Fruit fly (Drosophila melanogaster) whole organism, embryonic: Measurements from ENCODE around the gene CG6511.

ENCODE experiments used
- Asciz ChIP-seq: fragments of 200-800 bp; sonication (Bioruptor generic); optimal IDR thresholded peaks from 2 replicates; lab custom pipeline; 2017; ENCODE audit warnings: missing biosample characterization, mild to moderate bottlenecking, missing genetic modification characterization, missing genetic modification reagents
- CG10565 ChIP-seq: fragments of 200-800 bp; sonication (Bioruptor generic); optimal IDR thresholded peaks from 3 replicates; lab custom pipeline; 2016; ENCODE audit warnings: missing biosample characterization, mild to moderate bottlenecking, missing genetic modification characterization
- CG14050 ChIP-seq: fragments of 200-800 bp; sonication (Bioruptor generic); IDR thresholded peaks from 3 replicates; pipeline ENCODE4 v1.3.6; 2022; ENCODE audit warnings: missing biosample characterization, missing genetic modification characterization
- CG15269 ChIP-seq: fragments of 200-800 bp; sonication (Bioruptor generic); optimal IDR thresholded peaks from 2 replicates; lab custom pipeline; 2018; ENCODE audit warnings: missing biosample characterization, mild to moderate bottlenecking, missing genetic modification characterization, moderate library complexity
- CG18262 ChIP-seq: fragments of 200-800 bp; optimal IDR thresholded peaks from 3 replicates; lab custom pipeline; 2019; ENCODE audit warnings: missing biosample characterization, mild to moderate bottlenecking, missing genetic modification characterization, moderate library complexity
- CG2875 ChIP-seq: fragments of 200-800 bp; sonication (Bioruptor generic); optimal IDR thresholded peaks from 2 replicates; lab custom pipeline; 2017; ENCODE audit warnings: missing biosample characterization, mild to moderate bottlenecking, missing genetic modification characterization, missing genetic modification reagents
- CG31388 ChIP-seq: fragments of 200-800 bp; sonication (Bioruptor generic); optimal IDR thresholded peaks from 2 replicates; lab custom pipeline; 2016; ENCODE audit warnings: missing biosample characterization, missing genetic modification characterization
- CG32767 ChIP-seq: fragments of 200-800 bp; sonication (Bioruptor generic); IDR thresholded peaks from 2 replicates; pipeline ENCODE4 v1.3.6; 2022; ENCODE audit warnings: missing biosample characterization, missing genetic modification characterization
- CG34224 ChIP-seq: fragments of 200-800 bp; sonication (Bioruptor generic); IDR thresholded peaks from 3 replicates; pipeline ENCODE4 v1.3.6; 2022; ENCODE audit warnings: missing biosample characterization, missing genetic modification characterization; ENCODE audit not compliant: partially characterized antibody
- CG42726 ChIP-seq: fragments of 200-800 bp; sonication (Bioruptor generic); IDR thresholded peaks from 2 replicates; pipeline ENCODE4 v1.3.6; 2022; ENCODE audit warnings: missing biosample characterization, missing genetic modification characterization; ENCODE audit not compliant: partially characterized antibody
- CG4424 ChIP-seq: fragments of 200-800 bp; sonication (Bioruptor generic); optimal IDR thresholded peaks from 3 replicates; lab custom pipeline; 2016; ENCODE audit warnings: missing biosample characterization, missing genetic modification characterization
- CG4820 ChIP-seq: fragments of 200-800 bp; sonication (Bioruptor generic); optimal IDR thresholded peaks from 3 replicates; lab custom pipeline; 2016; ENCODE audit warnings: missing biosample characterization, missing genetic modification characterization
- CG6765 ChIP-seq: fragments of 200-800 bp; sonication (Bioruptor generic); optimal IDR thresholded peaks from 3 replicates; lab custom pipeline; 2017; ENCODE audit warnings: missing biosample characterization, mild to moderate bottlenecking, missing genetic modification characterization
- CG8359 ChIP-seq: fragments of 200-800 bp; sonication (Bioruptor generic); optimal IDR thresholded peaks from 2 replicates; lab custom pipeline; 2017; ENCODE audit warnings: missing biosample characterization, mild to moderate bottlenecking, missing genetic modification characterization, borderline replicate concordance
- CG8765 ChIP-seq: fragments of 200-800 bp; sonication (Bioruptor generic); IDR thresholded peaks from 2 replicates; pipeline ENCODE4 v1.3.6; 2022; ENCODE audit warnings: missing biosample characterization, missing genetic modification characterization
- CG8924 ChIP-seq: fragments of 200-800 bp; optimal IDR thresholded peaks from 3 replicates; lab custom pipeline; 2019; ENCODE audit warnings: missing biosample characterization, mild to moderate bottlenecking, missing genetic modification characterization, moderate library complexity
- CG9817 ChIP-seq: fragments of 200-800 bp; sonication (Bioruptor generic); optimal IDR thresholded peaks from 2 replicates; lab custom pipeline; 2018; ENCODE audit warnings: missing biosample characterization, mild to moderate bottlenecking, missing genetic modification characterization, moderate library complexity
- Doc3 ChIP-seq: fragments of 200-800 bp; sonication (Bioruptor generic); IDR thresholded peaks from 3 replicates; pipeline ENCODE4 v1.3.6; 2022; ENCODE audit warnings: missing biosample characterization, missing genetic modification characterization; ENCODE audit not compliant: partially characterized antibody
- Fer3 ChIP-seq: fragments of 200-800 bp; sonication (Bioruptor generic); optimal IDR thresholded peaks from 2 replicates; lab custom pipeline; 2018; ENCODE audit warnings: missing biosample characterization, mild to moderate bottlenecking, missing genetic modification characterization, moderate library complexity
- H15 ChIP-seq: fragments of 200-800 bp; sonication (Bioruptor generic); IDR thresholded peaks from 3 replicates; pipeline ENCODE4 v1.3.6; 2022; ENCODE audit warnings: missing biosample characterization, missing genetic modification characterization
- HLH54F ChIP-seq: fragments of 200-800 bp; sonication (Bioruptor generic); optimal IDR thresholded peaks from 3 replicates; lab custom pipeline; 2016; ENCODE audit warnings: missing biosample characterization, missing genetic modification characterization
- Hmr ChIP-seq: fragments of 200-800 bp; sonication (Bioruptor generic); optimal IDR thresholded peaks from 3 replicates; lab custom pipeline; 2017; ENCODE audit warnings: mild to moderate bottlenecking, missing biosample characterization, missing genetic modification reagents, missing genetic modification characterization
- Hsf ChIP-seq: fragments of 200-800 bp; sonication (Bioruptor generic); optimal IDR thresholded peaks from 3 replicates; lab custom pipeline; 2016; ENCODE audit warnings: missing biosample characterization, missing genetic modification characterization
- Lhr ChIP-seq: fragments of 200-800 bp; sonication (Bioruptor generic); optimal IDR thresholded peaks from 3 replicates; lab custom pipeline; 2017; ENCODE audit warnings: mild to moderate bottlenecking, missing biosample characterization, missing genetic modification reagents, missing genetic modification characterization
- MTF-1 ChIP-seq: fragments of 200-800 bp; sonication (Bioruptor generic); optimal IDR thresholded peaks from 2 replicates; lab custom pipeline; 2018; ENCODE audit warnings: missing biosample characterization, mild to moderate bottlenecking, missing genetic modification characterization, borderline replicate concordance
- Nf-YA ChIP-seq: fragments of 200-800 bp; sonication (Bioruptor generic); IDR thresholded peaks from 2 replicates; pipeline ENCODE4 v1.3.6; 2022; ENCODE audit warnings: missing biosample characterization, missing genetic modification characterization
- Nf-YC ChIP-seq: fragments of 200-800 bp; optimal IDR thresholded peaks from 3 replicates; lab custom pipeline; 2019; ENCODE audit warnings: missing biosample characterization, mild to moderate bottlenecking, missing genetic modification characterization, moderate library complexity
- Optix ChIP-seq: fragments of 200-800 bp; sonication (Bioruptor generic); IDR thresholded peaks from 3 replicates; pipeline ENCODE4 v1.3.6; 2022; ENCODE audit warnings: missing biosample characterization, missing genetic modification characterization
- Rfx ChIP-seq: fragments of 200-800 bp; sonication (Bioruptor generic); IDR thresholded peaks from 2 replicates; pipeline ENCODE4 v1.3.6; 2022; ENCODE audit warnings: missing biosample characterization, missing genetic modification characterization
- Usf ChIP-seq: fragments of 200-800 bp; sonication (Bioruptor generic); optimal IDR thresholded peaks from 2 replicates; lab custom pipeline; 2017; ENCODE audit warnings: missing genotype, missing biosample characterization, missing genetic modification characterization
- ap ChIP-seq: fragments of 200-800 bp; sonication (Bioruptor generic); IDR thresholded peaks from 2 replicates; pipeline ENCODE4 v1.3.6; 2022; ENCODE audit warnings: missing biosample characterization, missing genetic modification characterization
- bbx ChIP-seq: fragments of 200-800 bp; sonication (Bioruptor generic); IDR thresholded peaks from 2 replicates; pipeline ENCODE4 v1.3.6; 2022; ENCODE audit warnings: missing biosample characterization, missing genetic modification characterization; ENCODE audit not compliant: partially characterized antibody
- cas ChIP-seq: fragments of 200-800 bp; sonication (Bioruptor generic); IDR thresholded peaks from 2 replicates; pipeline ENCODE4 v1.3.6; 2022; ENCODE audit warnings: missing biosample characterization, missing genetic modification characterization
- chinmo ChIP-seq: fragments of 200-800 bp; sonication (Bioruptor generic); IDR thresholded peaks from 4 replicates; pipeline ENCODE4 v1.3.6; 2022; ENCODE audit warnings: missing biosample characterization, missing genetic modification characterization; ENCODE audit not compliant: partially characterized antibody
- chn ChIP-seq: fragments of 200-800 bp; sonication (Bioruptor generic); optimal IDR thresholded peaks from 2 replicates; lab custom pipeline; 2016; ENCODE audit warnings: missing biosample characterization, missing genetic modification characterization
- dan ChIP-seq: fragments of 200-800 bp; sonication (Bioruptor generic); IDR thresholded peaks from 2 replicates; pipeline ENCODE4 v1.3.6; 2022; ENCODE audit warnings: missing biosample characterization, missing genetic modification characterization
- dimm ChIP-seq: fragments of 200-800 bp; sonication (Bioruptor generic); IDR thresholded peaks from 2 replicates; pipeline ENCODE4 v1.3.6; 2022; ENCODE audit warnings: missing biosample characterization, missing genetic modification characterization
- dm ChIP-seq: fragments of 200-800 bp; sonication (Bioruptor generic); optimal IDR thresholded peaks from 3 replicates; lab custom pipeline; 2016; ENCODE audit warnings: missing biosample characterization, missing genetic modification characterization
- dysf ChIP-seq: fragments of 200-800 bp; sonication (Bioruptor generic); IDR thresholded peaks from 3 replicates; pipeline ENCODE4 v1.3.6; 2022; ENCODE audit warnings: missing biosample characterization, missing genetic modification characterization
- ems ChIP-seq: fragments of 200-800 bp; sonication (Bioruptor generic); optimal IDR thresholded peaks from 3 replicates; lab custom pipeline; 2016; ENCODE audit warnings: missing biosample characterization, missing genetic modification characterization
- eve ChIP-seq, 2 experiments: fragments of >200 bp; optimal IDR thresholded peaks; 2 replicates each; lab custom pipeline; 2017; ENCODE audit warnings: missing biosample characterization in 2 of 2, missing genetic modification characterization in 2 of 2
- eyg ChIP-seq: fragments of 200-800 bp; sonication (Bioruptor generic); optimal IDR thresholded peaks from 3 replicates; lab custom pipeline; 2016; ENCODE audit warnings: missing biosample characterization, missing genetic modification characterization
- hth ChIP-seq: fragments of >200 bp; optimal IDR thresholded peaks from 2 replicates; lab custom pipeline; 2017; ENCODE audit warnings: inconsistent platforms
- lov ChIP-seq, 2 experiments: fragments of 200-800 bp in 1 of 2; fragments of >200 bp in 1 of 2; sonication (Bioruptor generic) in 1 of 2; IDR thresholded peaks in 1 of 2; optimal IDR thresholded peaks in 1 of 2; 2 replicates in 1 of 2; 3 replicates in 1 of 2; pipeline versions ENCODE4 v1.3.6 to Lab custom; 2017 to 2022; ENCODE audit warnings: missing biosample characterization in 1 of 2, missing genetic modification characterization in 1 of 2
- maf-S ChIP-seq: fragments of 200-800 bp; sonication (Bioruptor generic); optimal IDR thresholded peaks from 2 replicates; lab custom pipeline; 2016; ENCODE audit warnings: missing biosample characterization, missing genetic modification characterization
- prd ChIP-seq, 3 experiments: fragments of >200 bp in 2 of 3; fragments of 200-800 bp in 1 of 3; sonication (Bioruptor generic) in 1 of 3; optimal IDR thresholded peaks in 2 of 3; IDR thresholded peaks in 1 of 3; 2 replicates in 2 of 3; 3 replicates in 1 of 3; pipeline versions ENCODE4 v1.3.6 to Lab custom; 2017 to 2022; ENCODE audit warnings: missing biosample characterization in 1 of 3, missing genetic modification characterization in 1 of 3
- sima ChIP-seq: fragments of 200-800 bp; sonication (Bioruptor generic); optimal IDR thresholded peaks from 2 replicates; lab custom pipeline; 2016; ENCODE audit warnings: missing biosample characterization, missing genetic modification characterization
- stc ChIP-seq: fragments of 200-800 bp; sonication (Bioruptor generic); IDR thresholded peaks from 2 replicates; pipeline ENCODE4 v1.3.6; 2022; ENCODE audit warnings: missing biosample characterization, missing genetic modification characterization
- unc-4 ChIP-seq: fragments of 200-800 bp; sonication (Bioruptor generic); IDR thresholded peaks from 2 replicates; pipeline ENCODE4 v1.3.6; 2022; ENCODE audit warnings: missing biosample characterization, missing genetic modification characterization; ENCODE audit not compliant: partially characterized antibody

CG6511 gene

DNA sequence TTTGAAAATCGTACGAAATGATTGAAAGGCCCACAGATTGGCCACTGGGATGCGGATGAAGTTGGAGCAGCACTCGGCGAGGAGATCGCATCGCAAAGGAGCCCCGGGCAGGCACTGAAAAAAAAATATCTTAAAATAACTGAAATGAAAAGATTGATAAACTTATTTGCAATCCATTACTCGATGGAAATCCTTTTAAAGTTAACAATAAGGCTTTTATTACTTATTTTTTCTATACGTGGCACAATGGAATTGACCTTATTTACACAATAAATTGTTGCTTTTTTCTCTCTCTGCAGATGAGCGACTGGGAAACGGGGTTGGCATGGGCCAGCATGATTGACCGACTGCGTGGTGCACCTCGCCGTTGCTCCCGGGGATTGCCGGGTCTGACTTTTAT, 30.1 kb downstream of the CG6511 start (continued):
- peak; percentile 4 for TF ChIP-seq Lhr
- TF ChIP-seq dimm = no peak
- TF ChIP-seq CG42726 (GFP tag; lab: Robert Waterston, UW) = no peak
- no peak for TF ChIP-seq sima
- peak; percentile 41 for TF ChIP-seq Fer3 (tag; lab: Kevin White, UChicago)
- TF ChIP-seq hth (lab: Kevin White, UChicago) = no peak
- TF ChIP-seq CG14050 (GFP tag; lab: Robert Waterston, UW) = peak; percentile 32; the same call in 1 of the 3 replicates
- TF ChIP-seq CG9817 (tag; lab: Kevin White, UChicago) = no peak
- no peak for TF ChIP-seq cas (GFP tag; lab: Robert Waterston, UW)
- no peak for TF ChIP-seq Doc3 (GFP tag; lab: Robert Waterston, UW)
- TF ChIP-seq ap = peak; percentile 52; the same call in 1 of the 2 replicates
- no peak for TF ChIP-seq lov (optimal IDR thresholded peaks at IDR 0.05; lab: Kevin White, UChicago)
- no peak for TF ChIP-seq lov (GFP tag; IDR thresholded peaks at IDR 0.05; lab: Robert Waterston, UW)
- peak; percentile 55; the same call in 1 of the 3 replicates for TF ChIP-seq dysf (GFP tag; lab: Robert Waterston, UW)
- TF ChIP-seq bbx (GFP tag; lab: Robert Waterston, UW) = no peak
- TF ChIP-seq MTF-1 (GFP tag; lab: Kevin White, UChicago) = no peak
- peak; percentile 40; the same call in 1 of the 2 replicates for TF ChIP-seq Nf-YA (GFP tag; lab: Robert Waterston, UW)
- TF ChIP-seq CG8924 (tag; lab: Kevin White, UChicago) = peak; percentile 55
- TF ChIP-seq CG31388 (GFP tag; lab: Kevin White, UChicago) = no peak
- TF ChIP-seq CG4820 (GFP tag; lab: Kevin White, UChicago) = peak; percentile 58
- TF ChIP-seq CG6765 (GFP tag; lab: Kevin White, UChicago) = no peak
- no peak for TF ChIP-seq Hmr
- TF ChIP-seq stc (GFP tag; lab: Robert Waterston, UW) = peak; percentile 59; the same call in 1 of the 2 replicates
- TF ChIP-seq Optix (GFP tag; lab: Robert Waterston, UW) = peak; percentile 41; the same call in 1 of the 3 replicates
- no peak for TF ChIP-seq Usf
- peak; percentile 6 for TF ChIP-seq ems (GFP tag; lab: Kevin White, UChicago)
- no peak for TF ChIP-seq prd (optimal IDR thresholded peaks at IDR 0.05; lab: Kevin White, UChicago)
- TF ChIP-seq prd (GFP tag; IDR thresholded peaks at IDR 0.05; lab: Robert Waterston, UW) = peak; percentile 48; the same call in 1 of the 3 replicates
- TF ChIP-seq dm (GFP tag; lab: Kevin White, UChicago) = no peak
- no peak for TF ChIP-seq maf-S (GFP tag; lab: Kevin White, UChicago)
- TF ChIP-seq chn (GFP tag; lab: Kevin White, UChicago) = peak; percentile 37
- no peak for TF ChIP-seq Nf-YC (tag; lab: Kevin White, UChicago)
- TF ChIP-seq CG4424 = peak; percentile 42
- no peak for TF ChIP-seq unc-4 (GFP tag; lab: Robert Waterston, UW)
- TF ChIP-seq CG15269 = peak; percentile 54
- TF ChIP-seq dan = no peak
- no peak for TF ChIP-seq CG10565
- TF ChIP-seq CG2875 (GFP tag; lab: Kevin White, UChicago) = peak; percentile 58
- TF ChIP-seq Rfx (GFP tag; lab: Robert Waterston, UW) = no peak; the same call in 1 of the 2 replicates
- TF ChIP-seq CG8765 (GFP tag; lab: Robert Waterston, UW) = no peak
- no peak for TF ChIP-seq eve (GFP tag; optimal IDR thresholded peaks at IDR 0.05; lab: Kevin White, UChicago)
- 0 out of 2 replicates have a peak, but pooled peaks have one; percentile 19 for TF ChIP-seq CG32767
- no peak for TF ChIP-seq eyg (GFP tag; lab: Kevin White, UChicago)
- peak; percentile 75 for TF ChIP-seq Asciz
- peak; percentile 14 for TF ChIP-seq CG8359 (GFP tag; lab: Kevin White, UChicago)
- peak; percentile 32 for TF ChIP-seq Hsf (GFP tag; lab: Kevin White, UChicago)
- TF ChIP-seq chinmo (GFP tag; lab: Robert Waterston, UW) = no peak
- no peak for TF ChIP-seq HLH54F
- peak; percentile 65 for TF ChIP-seq CG18262 (tag; lab: Kevin White, UChicago)
- peak; percentile 34; the same call in 1 of the 3 replicates for TF ChIP-seq H15
- no peak for TF ChIP-seq CG34224 (GFP tag; lab: Robert Waterston, UW)
